Fruit fly (Drosophila melanogaster) whole organism, embryonic: ENCODE data around the gene CG13048.

ENCODE experiments used
- Abd-B ChIP-seq: fragments of 200-800 bp; sonication (Bioruptor generic); optimal IDR thresholded peaks from 2 replicates; lab custom pipeline; 2018; ENCODE audit warnings: missing biosample characterization, mild to moderate bottlenecking, missing genetic modification characterization, moderate library complexity
- Adf1 ChIP-seq: fragments of 200-800 bp; sonication (Bioruptor generic); IDR thresholded peaks from 2 replicates; pipeline ENCODE4 v1.3.6; 2022; ENCODE audit warnings: missing biosample characterization, missing genetic modification characterization
- Aef1 ChIP-seq: fragments of 200-800 bp; sonication (Bioruptor generic); IDR thresholded peaks from 3 replicates; pipeline ENCODE4 v1.3.6; 2022; ENCODE audit warnings: missing biosample characterization, missing genetic modification characterization
- Blimp-1 ChIP-seq: fragments of 200-800 bp; sonication (Bioruptor generic); optimal IDR thresholded peaks from 3 replicates; lab custom pipeline; 2018; ENCODE audit warnings: missing biosample characterization, missing genetic modification characterization, mild to moderate bottlenecking, moderate library complexity, missing genetic modification reagents
- CG10147 ChIP-seq: fragments of 200-800 bp; sonication (Bioruptor generic); optimal IDR thresholded peaks from 2 replicates; lab custom pipeline; 2019; ENCODE audit warnings: missing biosample characterization, mild to moderate bottlenecking, missing genetic modification characterization, moderate library complexity
- CG10431 ChIP-seq: fragments of 200-800 bp; sonication (Bioruptor generic); optimal IDR thresholded peaks from 3 replicates; lab custom pipeline; 2018; ENCODE audit warnings: missing biosample characterization, mild to moderate bottlenecking, missing genetic modification characterization
- CG11456 ChIP-seq: fragments of 200-800 bp; sonication (Bioruptor generic); IDR thresholded peaks from 3 replicates; pipeline ENCODE4 v1.3.6; 2022; ENCODE audit warnings: missing biosample characterization, missing genetic modification characterization
- CG12299 ChIP-seq: fragments of 200-800 bp; sonication (Bioruptor generic); optimal IDR thresholded peaks from 2 replicates; lab custom pipeline; 2018; ENCODE audit warnings: missing biosample characterization, mild to moderate bottlenecking, missing genetic modification characterization
- CG13287 ChIP-seq: fragments of 200-800 bp; sonication (Bioruptor generic); IDR thresholded peaks from 2 replicates; pipeline ENCODE4 v1.3.6; 2022; ENCODE audit warnings: missing biosample characterization, missing genetic modification characterization; ENCODE audit not compliant: partially characterized antibody
- CG1603 ChIP-seq: fragments of 200-800 bp; sonication (Bioruptor generic); optimal IDR thresholded peaks from 2 replicates; lab custom pipeline; 2019; ENCODE audit warnings: missing biosample characterization, mild to moderate bottlenecking, missing genetic modification characterization, moderate library complexity
- CG17612 ChIP-seq: fragments of 200-800 bp; sonication (Bioruptor generic); IDR thresholded peaks from 2 replicates; pipeline ENCODE4 v1.3.6; 2022; ENCODE audit warnings: missing biosample characterization, missing genetic modification characterization
- CG18476 ChIP-seq: fragments of 200-800 bp; sonication (Bioruptor generic); optimal IDR thresholded peaks from 2 replicates; lab custom pipeline; 2016; ENCODE audit warnings: missing biosample characterization, mild to moderate bottlenecking, missing genetic modification characterization
- CG2202 ChIP-seq: fragments of 200-800 bp; sonication (Bioruptor generic); optimal IDR thresholded peaks from 2 replicates; lab custom pipeline; 2018; ENCODE audit warnings: missing biosample characterization, mild to moderate bottlenecking, missing genetic modification characterization
- CG2875 ChIP-seq: fragments of 200-800 bp; sonication (Bioruptor generic); optimal IDR thresholded peaks from 2 replicates; lab custom pipeline; 2017; ENCODE audit warnings: missing biosample characterization, mild to moderate bottlenecking, missing genetic modification characterization, missing genetic modification reagents
- CG34422 ChIP-seq: fragments of 200-800 bp; sonication (Bioruptor generic); IDR thresholded peaks from 3 replicates; pipeline ENCODE4 v1.3.6; 2022; ENCODE audit warnings: missing biosample characterization, missing genetic modification characterization
- CG42726 ChIP-seq: fragments of 200-800 bp; sonication (Bioruptor generic); IDR thresholded peaks from 2 replicates; pipeline ENCODE4 v1.3.6; 2022; ENCODE audit warnings: missing biosample characterization, missing genetic modification characterization; ENCODE audit not compliant: partially characterized antibody
- CG6689 ChIP-seq: fragments of 200-800 bp; sonication (Bioruptor generic); IDR thresholded peaks from 2 replicates; pipeline ENCODE4 v1.3.6; 2022; ENCODE audit warnings: missing biosample characterization, missing genetic modification characterization
- CG7786 ChIP-seq: fragments of 200-800 bp; sonication (Bioruptor generic); optimal IDR thresholded peaks from 2 replicates; lab custom pipeline; 2016; ENCODE audit warnings: missing biosample characterization, missing genetic modification characterization
- CG8359 ChIP-seq: fragments of 200-800 bp; sonication (Bioruptor generic); optimal IDR thresholded peaks from 2 replicates; lab custom pipeline; 2017; ENCODE audit warnings: missing biosample characterization, mild to moderate bottlenecking, missing genetic modification characterization, borderline replicate concordance
- CG9876 ChIP-seq: fragments of 200-800 bp; sonication (Bioruptor generic); optimal IDR thresholded peaks from 2 replicates; lab custom pipeline; 2016; ENCODE audit warnings: missing biosample characterization, missing genetic modification characterization
- GATAe ChIP-seq: fragments of 200-800 bp; sonication (Bioruptor generic); conservative IDR thresholded peaks from 2 replicates; pipeline ENCODE4 v1.3.6; 2022; ENCODE audit warnings: missing biosample characterization, missing genetic modification characterization
- HLH3B ChIP-seq: fragments of 200-800 bp; sonication (Bioruptor generic); IDR thresholded peaks from 2 replicates; pipeline ENCODE4 v1.3.6; 2022; ENCODE audit warnings: missing biosample characterization, missing genetic modification characterization
- MTF-1 ChIP-seq: fragments of 200-800 bp; sonication (Bioruptor generic); optimal IDR thresholded peaks from 2 replicates; lab custom pipeline; 2018; ENCODE audit warnings: missing biosample characterization, mild to moderate bottlenecking, missing genetic modification characterization, borderline replicate concordance
- Scr ChIP-seq: fragments of 200-800 bp; sonication (Bioruptor generic); IDR thresholded peaks from 2 replicates; pipeline ENCODE4 v1.3.6; 2022; ENCODE audit warnings: missing biosample characterization, missing genetic modification characterization; ENCODE audit not compliant: partially characterized antibody
- TFAM ChIP-seq: fragments of 200-800 bp; sonication (Bioruptor generic); optimal IDR thresholded peaks from 2 replicates; lab custom pipeline; 2017; ENCODE audit warnings: missing biosample characterization, missing genetic modification characterization, inconsistent platforms
- Vsx1 ChIP-seq: fragments of 200-800 bp; sonication (Bioruptor generic); optimal IDR thresholded peaks from 2 replicates; lab custom pipeline; 2017; ENCODE audit warnings: missing biosample characterization, mild to moderate bottlenecking, missing genetic modification characterization, missing genetic modification reagents
- YL-1 ChIP-seq: fragments of 200-800 bp; sonication (Bioruptor generic); optimal IDR thresholded peaks from 3 replicates; lab custom pipeline; 2017; ENCODE audit warnings: missing biosample characterization, mild to moderate bottlenecking, missing genetic modification characterization
- bigmax ChIP-seq: fragments of 200-800 bp; sonication (Bioruptor generic); optimal IDR thresholded peaks from 2 replicates; lab custom pipeline; 2018; ENCODE audit warnings: missing biosample characterization, mild to moderate bottlenecking, missing genetic modification characterization
- chn ChIP-seq: fragments of 200-800 bp; sonication (Bioruptor generic); optimal IDR thresholded peaks from 2 replicates; lab custom pipeline; 2016; ENCODE audit warnings: missing biosample characterization, missing genetic modification characterization
- dm ChIP-seq: fragments of 200-800 bp; sonication (Bioruptor generic); optimal IDR thresholded peaks from 3 replicates; lab custom pipeline; 2016; ENCODE audit warnings: missing biosample characterization, missing genetic modification characterization
- hkb ChIP-seq, 2 experiments: fragments of 200-800 bp in 1 of 2; fragments of >200 bp in 1 of 2; sonication (Bioruptor generic) in 1 of 2; IDR thresholded peaks in 1 of 2; optimal IDR thresholded peaks in 1 of 2; 2 replicates each; pipeline versions ENCODE4 v1.3.6 to Lab custom; 2017 to 2022; ENCODE audit warnings: missing biosample characterization in 1 of 2, missing genetic modification characterization in 1 of 2
- phol ChIP-seq: fragments of 200-800 bp; sonication (Bioruptor generic); optimal IDR thresholded peaks from 3 replicates; lab custom pipeline; 2018; ENCODE audit warnings: missing biosample characterization, mild to moderate bottlenecking, missing genetic modification characterization, moderate library complexity
- slbo ChIP-seq: fragments of 200-800 bp; sonication (Bioruptor generic); IDR thresholded peaks from 2 replicates; pipeline ENCODE4 v1.3.6; 2022; ENCODE audit warnings: missing biosample characterization, missing genetic modification characterization
- sna ChIP-seq: fragments of 200-800 bp; sonication (Bioruptor generic); IDR thresholded peaks from 2 replicates; pipeline ENCODE4 v1.3.6; 2022; ENCODE audit warnings: missing biosample characterization, missing genetic modification characterization; ENCODE audit not compliant: partially characterized antibody
- tio ChIP-seq: fragments of 200-800 bp; sonication (Bioruptor generic); optimal IDR thresholded peaks from 2 replicates; lab custom pipeline; 2017; ENCODE audit warnings: missing biosample characterization, missing genetic modification characterization, inconsistent platforms
- tup ChIP-seq: fragments of 200-800 bp; sonication (Bioruptor generic); optimal IDR thresholded peaks from 2 replicates; lab custom pipeline; 2016; ENCODE audit warnings: missing biosample characterization, mild to moderate bottlenecking, missing genetic modification characterization, moderate library complexity
- twi ChIP-seq: fragments of 200-800 bp; optimal IDR thresholded peaks from 2 replicates; lab custom pipeline; 2019; ENCODE audit warnings: missing biosample characterization, mild to moderate bottlenecking, missing genetic modification characterization, moderate library complexity
- vnd ChIP-seq: fragments of 200-800 bp; sonication (Bioruptor generic); IDR thresholded peaks from 3 replicates; pipeline ENCODE4 v1.3.6; 2022; ENCODE audit warnings: missing biosample characterization, missing genetic modification characterization; ENCODE audit not compliant: partially characterized antibody
- wor ChIP-seq: fragments of 200-800 bp; sonication (Bioruptor generic); IDR thresholded peaks from 2 replicates; pipeline ENCODE4 v1.3.6; 2022; ENCODE audit warnings: missing biosample characterization, missing genetic modification characterization
- z ChIP-seq: fragments of 200-800 bp; sonication (Bioruptor generic); IDR thresholded peaks from 3 replicates; pipeline ENCODE4 v1.3.6; 2022; ENCODE audit warnings: missing biosample characterization, missing genetic modification characterization
- zfh1 ChIP-seq: fragments of 200-800 bp; sonication (Bioruptor generic); IDR thresholded peaks from 3 replicates; pipeline ENCODE4 v1.3.6; 2022; ENCODE audit warnings: missing biosample characterization, missing genetic modification characterization

The CG13048 gene

DNA sequence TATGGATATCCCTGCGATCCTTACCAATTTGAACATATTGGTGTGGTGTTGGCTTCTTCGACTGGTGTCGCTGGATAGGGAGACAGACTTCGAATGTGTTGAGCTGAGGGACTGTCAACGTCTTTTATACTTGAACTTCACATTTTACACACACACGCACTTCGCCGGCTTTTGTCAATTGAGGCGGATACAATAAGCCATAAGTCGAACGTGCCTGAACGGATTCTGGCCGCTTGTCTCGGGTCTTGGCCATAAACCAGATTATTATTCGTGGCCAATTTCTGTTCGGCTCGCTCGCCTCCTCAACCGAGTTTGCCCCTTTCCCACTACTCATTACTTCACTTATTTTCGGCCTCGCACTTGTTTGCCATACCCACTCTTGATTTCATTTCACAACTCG lies 19.4 kb upstream of the CG13048 start, which contains the start of gene CG13044:
CG13044 (minus strand) TSS at position 101 of the 400 bp plus-strand sequence.
- TF ChIP-seq Blimp-1 (GFP tag; lab: Kevin White, UChicago) (peak; percentile 16), Adf1 (GFP tag; lab: Robert Waterston, UW) (no peak)
- TF ChIP-seq, all 482 proteins: peak for 1

DNA sequence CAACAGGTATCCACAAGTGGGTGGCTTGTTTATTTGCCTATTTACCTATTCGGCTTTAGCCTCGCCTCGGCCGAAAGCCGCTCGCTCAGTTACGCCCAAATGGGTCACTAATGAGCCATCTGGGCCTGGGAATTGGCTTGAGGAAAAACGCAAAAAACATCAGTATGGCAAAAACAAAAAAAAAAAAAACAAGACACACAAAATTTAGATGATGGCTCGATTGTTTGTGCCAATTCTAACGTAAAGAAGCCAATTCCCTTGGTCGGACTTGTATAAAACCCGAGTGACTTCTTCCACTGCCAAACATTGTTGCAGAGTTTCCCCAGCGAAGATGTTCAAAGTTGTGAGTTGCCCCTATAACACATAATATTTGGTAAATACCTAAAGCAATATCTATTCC lies 17.4 kb upstream of the CG13048 start, which contains the start of gene CG4982:
CG4982 (plus strand) TSS at position 301 of the 400 bp plus-strand sequence.
- no peak for TF ChIP-seq CG10431
- TF ChIP-seq CG10147 (GFP tag; lab: Kevin White, UChicago), result no peak
- TF ChIP-seq CG18476, result no peak
- TF ChIP-seq CG8359, result no peak
- TF ChIP-seq sna, result no peak
- no peak for TF ChIP-seq GATAe
- TF ChIP-seq Aef1 (GFP tag; lab: Robert Waterston, UW), result no peak
- TF ChIP-seq bigmax, result no peak
- TF ChIP-seq CG2202 (tag; lab: Kevin White, UChicago), result no peak
- TF ChIP-seq MTF-1, result no peak
- no peak for TF ChIP-seq CG11456 (GFP tag; lab: Robert Waterston, UW)
- no peak for TF ChIP-seq CG17612 (GFP tag; lab: Robert Waterston, UW)
- TF ChIP-seq YL-1 (GFP tag; lab: Kevin White, UChicago), result no peak
- TF ChIP-seq CG9876 (GFP tag; lab: Kevin White, UChicago), result no peak
- no peak for TF ChIP-seq tio
- no peak for TF ChIP-seq CG34422 (GFP tag; lab: Robert Waterston, UW)

dm6 chr3L:16295447-16295846 lies 11.7 kb upstream of the CG13048 start, which contains the start of gene CG4962:
CG4962 (minus strand) TSS chr3L:16295547.
- TF ChIP-seq HLH3B, result no peak

DNA sequence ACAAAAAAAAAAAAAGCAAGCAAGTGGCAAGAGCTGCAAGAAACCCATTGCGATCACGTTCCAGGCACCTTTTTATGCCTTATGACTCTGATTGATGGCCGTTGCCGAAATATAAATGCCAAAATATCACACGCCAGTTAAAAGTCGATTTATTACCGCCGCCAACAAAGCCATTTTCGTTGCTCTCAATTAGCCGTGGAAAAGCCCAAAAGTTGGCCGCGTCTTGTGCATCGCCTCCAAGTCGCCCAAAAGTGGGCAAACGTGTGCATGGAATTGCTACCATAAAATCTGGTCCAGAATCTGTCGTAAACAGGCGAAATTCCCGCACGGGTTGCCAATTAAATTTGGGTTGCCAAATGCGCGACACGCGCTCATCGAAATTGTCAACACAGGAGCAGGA lies 8.0 kb upstream of the CG13048 start:
- no peak for TF ChIP-seq vnd (GFP tag; lab: Robert Waterston, UW)
- TF ChIP-seq wor (GFP tag; lab: Robert Waterston, UW), result no peak
- no peak for TF ChIP-seq CG7786 (GFP tag; lab: Kevin White, UChicago)
- TF ChIP-seq CG42726 (GFP tag; lab: Robert Waterston, UW), result 0 out of 2 replicates have a peak, but pooled peaks have one; percentile 34
- TF ChIP-seq chn, result no peak
- no peak for TF ChIP-seq zfh1 (GFP tag; lab: Robert Waterston, UW)
- no peak for TF ChIP-seq tup (GFP tag; lab: Kevin White, UChicago)
- no peak for TF ChIP-seq CG12299 (tag; lab: Kevin White, UChicago)
- no peak for TF ChIP-seq slbo (GFP tag; lab: Robert Waterston, UW)
- no peak for TF ChIP-seq Scr (GFP tag; lab: Robert Waterston, UW)
- TF ChIP-seq TFAM (GFP tag; lab: Kevin White, UChicago), result no peak
- peak; percentile 10; the same call in 1 of the 2 replicates for TF ChIP-seq CG13287 (GFP tag; lab: Robert Waterston, UW)
- no peak for TF ChIP-seq dm (GFP tag; lab: Kevin White, UChicago)
- 0 out of 3 replicates have a peak, but pooled peaks have one; percentile 17 for TF ChIP-seq z (GFP tag; lab: Robert Waterston, UW)
- no peak for TF ChIP-seq bigmax
- TF ChIP-seq Vsx1 (GFP tag; lab: Kevin White, UChicago), result peak; percentile 49
- TF ChIP-seq Abd-B, result peak; percentile 11
- no peak for TF ChIP-seq hkb (optimal IDR thresholded peaks at IDR 0.05; lab: Kevin White, UChicago)
- TF ChIP-seq hkb (GFP tag; IDR thresholded peaks at IDR 0.05; lab: Robert Waterston, UW), result no peak
- no peak for TF ChIP-seq twi (tag; lab: Kevin White, UChicago)
- TF ChIP-seq CG1603 (tag; lab: Kevin White, UChicago), result no peak
- no peak for TF ChIP-seq CG6689
- no peak for TF ChIP-seq phol (tag; lab: Kevin White, UChicago)
- TF ChIP-seq CG2875 (GFP tag; lab: Kevin White, UChicago), result no peak
